Worm (Caenorhabditis elegans) whole organism, young adult: ENCODE data around the gene F54D5.4.

Experiments
- F52B5.7 ChIP-seq: sonication (generic microtip); optimal IDR thresholded peaks from 2 replicates; lab custom pipeline; 2016; ENCODE audit warnings: mild to moderate bottlenecking, missing genetic modification characterization, missing compliant biosample characterization
- pha-4 ChIP-seq: fragments of 150-350 bp; sonication (generic microtip); optimal IDR thresholded peaks from 2 replicates; lab custom pipeline; 2014; ENCODE audit warnings: missing biosample characterization, missing genetic modification reagents, missing genetic modification characterization
- zfh-2 ChIP-seq: fragments of 200-800 bp; sonication (Bioruptor generic); conservative IDR thresholded peaks from 2 replicates; pipeline ENCODE4 v1.3.6; 2022; ENCODE audit warnings: missing genetic modification reagents, missing genetic modification characterization, missing compliant biosample characterization

ce11 chrII:11533716-11534115, 35.9 kb upstream of the F54D5.4 start, which contains the start of gene mdt-8:
- no peak for TF ChIP-seq F52B5.7
- no peak for TF ChIP-seq pha-4 (tag; lab: Kevin White, UChicago)
- TF ChIP-seq zfh-2 (GFP tag; lab: Robert Waterston, UW) = no peak
